Worm (Caenorhabditis elegans) whole organism, young adult: ENCODE results near the gene F01G12.18.

Source experiments
- B0261.1 ChIP-seq: sonication (generic microtip); optimal IDR thresholded peaks from 2 replicates; lab custom pipeline; 2016; ENCODE audit warnings: mild to moderate bottlenecking, missing genetic modification characterization, moderate library complexity, missing compliant biosample characterization
- D2030.7 ChIP-seq: fragments of 200-800 bp; sonication (Bioruptor generic); IDR thresholded peaks from 2 replicates; pipeline ENCODE4 v1.3.6; 2022; ENCODE audit warnings: missing genetic modification reagents, missing genetic modification characterization, missing compliant biosample characterization
- F23B12.7 ChIP-seq: sonication (generic microtip); optimal IDR thresholded peaks from 2 replicates; lab custom pipeline; 2017; ENCODE audit warnings: missing genetic modification characterization, mild to moderate bottlenecking, missing compliant biosample characterization, antibody characterized with exemption, moderate library complexity; ENCODE audit not compliant: insufficient read depth
- F37B4.10 ChIP-seq: fragments of 200-800 bp; sonication (Bioruptor generic); IDR thresholded peaks from 2 replicates; pipeline ENCODE4 v1.3.6; 2022; ENCODE audit warnings: missing genetic modification characterization, missing compliant biosample characterization
- F52B5.7 ChIP-seq: sonication (generic microtip); optimal IDR thresholded peaks from 2 replicates; lab custom pipeline; 2016; ENCODE audit warnings: mild to moderate bottlenecking, missing genetic modification characterization, missing compliant biosample characterization
- F57C9.4 ChIP-seq: sonication (generic microtip); optimal IDR thresholded peaks from 2 replicates; lab custom pipeline; 2017; ENCODE audit warnings: mild to moderate bottlenecking, missing genetic modification characterization, missing compliant biosample characterization
- Y53G8AR.9 ChIP-seq: fragments of 200-800 bp; sonication (Bioruptor generic); conservative IDR thresholded peaks from 2 replicates; pipeline ENCODE4 v1.3.6; 2022; ENCODE audit warnings: missing genetic modification reagents, missing genetic modification characterization, missing compliant biosample characterization
- Y56A3A.18 ChIP-seq: fragments of 200-800 bp; sonication (Bioruptor generic); IDR thresholded peaks from 2 replicates; pipeline ENCODE4 v1.3.6; 2022; ENCODE audit warnings: missing genetic modification reagents, missing genetic modification characterization, missing compliant biosample characterization
- Y67H2A.10 ChIP-seq: fragments of 200-800 bp; sonication (Bioruptor generic); conservative IDR thresholded peaks from 2 replicates; pipeline ENCODE4 v1.3.6; 2022; ENCODE audit warnings: missing genetic modification reagents, missing genetic modification characterization, missing compliant biosample characterization
- Y79H2A.3 ChIP-seq: fragments of 200-800 bp; sonication (Bioruptor generic); conservative IDR thresholded peaks from 2 replicates; pipeline ENCODE4 v1.3.6; 2022; ENCODE audit warnings: missing genetic modification reagents, missing genetic modification characterization, missing compliant biosample characterization
- ama-1 ChIP-seq, 3 experiments: fragments of 150-350 bp in 1 of 3; sonication (generic microtip) in 2 of 3; optimal IDR thresholded peaks; 2 replicates each; lab custom pipeline; 2014 to 2018; ENCODE audit warnings: missing biosample characterization in 2 of 3, missing genetic modification characterization in 2 of 3, missing genetic modification reagents in 2 of 3
- cebp-2 ChIP-seq: fragments of 200-800 bp; sonication (Bioruptor generic); IDR thresholded peaks from 2 replicates; pipeline ENCODE4 v1.3.6; 2022; ENCODE audit warnings: missing genetic modification characterization, missing compliant biosample characterization
- ceh-40 ChIP-seq: fragments of 200-800 bp; sonication (Bioruptor generic); IDR thresholded peaks from 2 replicates; pipeline ENCODE4 v1.3.6; 2022; ENCODE audit warnings: missing genetic modification characterization, missing compliant biosample characterization
- ceh-58 ChIP-seq: fragments of 200-800 bp; sonication (Bioruptor generic); IDR thresholded peaks from 2 replicates; pipeline ENCODE4 v1.3.6; 2022; ENCODE audit warnings: missing genetic modification characterization, missing compliant biosample characterization
- die-1 ChIP-seq: sonication (generic microtip); optimal IDR thresholded peaks from 2 replicates; lab custom pipeline; 2016; ENCODE audit warnings: missing genotype, mild to moderate bottlenecking, missing genetic modification characterization, missing compliant biosample characterization
- dox-1 ChIP-seq: fragments of 200-800 bp; sonication (Bioruptor generic); IDR thresholded peaks from 2 replicates; pipeline ENCODE4 v1.3.6; 2022; ENCODE audit warnings: missing genetic modification reagents, missing genetic modification characterization, missing compliant biosample characterization
- dpl-1 ChIP-seq: fragments of 150-350 bp; optimal IDR thresholded peaks from 2 replicates; lab custom pipeline; 2014; ENCODE audit warnings: missing biosample characterization, missing genetic modification reagents, missing genetic modification characterization
- efl-1 ChIP-seq: fragments of 150-350 bp; optimal IDR thresholded peaks from 2 replicates; lab custom pipeline; 2014; ENCODE audit warnings: missing biosample characterization, missing genetic modification reagents, missing genetic modification characterization
- egrh-3 ChIP-seq: fragments of 200-800 bp; sonication (Bioruptor generic); IDR thresholded peaks from 2 replicates; pipeline ENCODE4 v1.3.6; 2022; ENCODE audit warnings: missing genetic modification reagents, missing genetic modification characterization, missing compliant biosample characterization
- ekl-4 ChIP-seq: fragments of 200-800 bp; sonication (Bioruptor generic); IDR thresholded peaks from 2 replicates; pipeline ENCODE4 v1.3.6; 2022; ENCODE audit warnings: missing genetic modification reagents, missing genetic modification characterization, missing compliant biosample characterization
- ets-4 ChIP-seq: fragments of 200-800 bp; sonication (Bioruptor generic); optimal IDR thresholded peaks from 2 replicates; lab custom pipeline; 2018; ENCODE audit warnings: mild to moderate bottlenecking, missing genetic modification characterization, missing compliant biosample characterization
- hlh-12 ChIP-seq: sonication (generic microtip); optimal IDR thresholded peaks from 2 replicates; lab custom pipeline; 2016; ENCODE audit warnings: missing genetic modification characterization, missing compliant biosample characterization
- hmg-1.2 ChIP-seq: fragments of 200-800 bp; sonication (Bioruptor generic); IDR thresholded peaks from 2 replicates; pipeline ENCODE4 v1.3.6; 2022; ENCODE audit warnings: missing genetic modification reagents, missing genetic modification characterization, missing compliant biosample characterization
- lag-1 ChIP-seq: fragments of 200-800 bp; sonication (Bioruptor generic); IDR thresholded peaks from 2 replicates; pipeline ENCODE4 v1.3.6; 2022; ENCODE audit warnings: missing genetic modification reagents, missing genetic modification characterization, missing compliant biosample characterization
- lin-26 ChIP-seq: fragments of 200-800 bp; sonication (Bioruptor generic); IDR thresholded peaks from 2 replicates; pipeline ENCODE4 v1.3.6; 2022; ENCODE audit warnings: missing genetic modification reagents, missing genetic modification characterization, missing compliant biosample characterization
- madf-6 ChIP-seq: fragments of 200-800 bp; sonication (Bioruptor generic); IDR thresholded peaks from 2 replicates; pipeline ENCODE4 v1.3.6; 2022; ENCODE audit warnings: missing genetic modification reagents, missing genetic modification characterization, missing compliant biosample characterization
- madf-8 ChIP-seq: fragments of 200-800 bp; sonication (Bioruptor generic); conservative IDR thresholded peaks from 2 replicates; pipeline ENCODE4 v1.3.6; 2022; ENCODE audit warnings: missing genetic modification reagents, missing genetic modification characterization, missing compliant biosample characterization
- nfya-1 ChIP-seq: sonication (generic microtip); optimal IDR thresholded peaks from 2 replicates; lab custom pipeline; 2017; ENCODE audit warnings: antibody characterized with exemption, missing compliant biosample characterization, missing genetic modification characterization, borderline replicate concordance; ENCODE audit not compliant: insufficient read depth
- nhr-90 ChIP-seq: sonication (generic microtip); optimal IDR thresholded peaks from 2 replicates; lab custom pipeline; 2016; ENCODE audit warnings: missing genotype, mild to moderate bottlenecking, missing genetic modification characterization, missing compliant biosample characterization
- repo-1 ChIP-seq: sonication (generic microtip); optimal IDR thresholded peaks from 2 replicates; lab custom pipeline; 2017; ENCODE audit warnings: mild to moderate bottlenecking, missing genetic modification characterization, missing compliant biosample characterization
- rpc-1 ChIP-seq, 2 experiments: fragments of 150-350 bp in 1 of 2; sonication (generic microtip) in 1 of 2; optimal IDR thresholded peaks; 2 replicates each; lab custom pipeline; 2014 to 2018; ENCODE audit warnings: missing biosample characterization in 1 of 2, missing genetic modification characterization in 1 of 2, missing genetic modification reagents in 1 of 2, missing genotype in 1 of 2
- snpc-1.3 ChIP-seq: sonication (generic microtip); optimal IDR thresholded peaks from 2 replicates; lab custom pipeline; 2017; ENCODE audit warnings: missing genetic modification characterization, mild to moderate bottlenecking, missing compliant biosample characterization, antibody characterized with exemption, moderate library complexity, missing genotype, missing genetic modification reagents; ENCODE audit not compliant: insufficient read depth
- snpc-3.4 ChIP-seq: sonication (generic microtip); optimal IDR thresholded peaks from 2 replicates; lab custom pipeline; 2017; ENCODE audit warnings: missing genetic modification characterization, mild to moderate bottlenecking, missing compliant biosample characterization, antibody characterized with exemption, moderate library complexity, missing genotype, missing genetic modification reagents
- snpc-4 ChIP-seq, 5 experiments: fragments of 150-350 bp in 1 of 5; sonication (generic microtip) in 4 of 5; optimal IDR thresholded peaks; 2 replicates each; lab custom pipeline; 2014 to 2018; ENCODE audit warnings: missing genetic modification characterization in 5 of 5, missing biosample characterization in 3 of 5, antibody characterized with exemption in 2 of 5, mild to moderate bottlenecking in 2 of 5, missing compliant biosample characterization in 2 of 5, missing genotype in 2 of 5, moderate library complexity in 2 of 5, missing genetic modification reagents in 1 of 5
- tbp1 ChIP-seq: fragments of 200-800 bp; sonication (Bioruptor generic); optimal IDR thresholded peaks from 2 replicates; lab custom pipeline; 2018; ENCODE audit warnings: mild to moderate bottlenecking, missing genetic modification characterization, missing compliant biosample characterization
- ztf-18 ChIP-seq: sonication (generic microtip); optimal IDR thresholded peaks from 2 replicates; lab custom pipeline; 2016; ENCODE audit warnings: missing genotype, mild to moderate bottlenecking, missing genetic modification characterization, missing compliant biosample characterization
- ztf-28 ChIP-seq: fragments of 200-800 bp; sonication (Bioruptor generic); IDR thresholded peaks from 2 replicates; pipeline ENCODE4 v1.3.6; 2022; ENCODE audit warnings: missing genetic modification reagents, missing genetic modification characterization, missing compliant biosample characterization
- ztf-3 ChIP-seq: fragments of 200-800 bp; sonication (Bioruptor generic); optimal IDR thresholded peaks from 2 replicates; lab custom pipeline; 2018; ENCODE audit warnings: mild to moderate bottlenecking, missing genetic modification characterization, missing compliant biosample characterization

The F01G12.18 gene

ce11 chrX:16440949-16441348 lies 42.7 kb upstream of the F01G12.18 start:
- TF ChIP-seq ztf-28 (GFP tag; lab: Robert Waterston, UW) (no peak), cebp-2 (GFP tag; lab: Robert Waterston, UW) (no peak), ceh-58 (GFP tag; lab: Robert Waterston, UW) (no peak), nfya-1 (tag; lab: Kevin White, UChicago) (no peak), snpc-3.4 (tag; lab: Kevin White, UChicago) (peak; percentile 23), tbp1 (GFP tag; lab: Kevin White, UChicago) (peak; percentile 81), ekl-4 (GFP tag; lab: Robert Waterston, UW) (no peak), nhr-90 (tag; lab: Kevin White, UChicago) (peak; percentile 21), ceh-40 (GFP tag; lab: Robert Waterston, UW) (no peak), die-1 (tag; lab: Kevin White, UChicago) (peak; percentile 40), snpc-1.3 (tag; lab: Kevin White, UChicago) (peak; percentile 50), F52B5.7 (tag; lab: Kevin White, UChicago) (no peak), hmg-1.2 (peak; percentile 12; the same call in 1 of the 2 replicates), F37B4.10 (no peak), repo-1 (tag; lab: Kevin White, UChicago) (no peak), Y53G8AR.9 (GFP tag; lab: Robert Waterston, UW) (0 out of 2 replicates have a peak, but pooled peaks have one; percentile 46), F23B12.7 (tag; lab: Kevin White, UChicago) (no peak), B0261.1 (tag; lab: Kevin White, UChicago) (peak; percentile 62), Y67H2A.10 (no peak), dpl-1 (no peak), snpc-4 (GFP tag; optimal IDR thresholded peaks at IDR 0.05; lab: Kevin White, UChicago) (no peak), snpc-4 (tag; optimal IDR thresholded peaks at IDR 0.05; lab: Kevin White, UChicago) (peak in 1 of 4 experiments; percentile 45), ets-4 (GFP tag; lab: Kevin White, UChicago) (no peak), F57C9.4 (tag; lab: Kevin White, UChicago) (no peak), D2030.7 (GFP tag; lab: Robert Waterston, UW) (peak; percentile 38; the same call in 1 of the 2 replicates), ztf-18 (peak; percentile 9), ama-1 (optimal IDR thresholded peaks at IDR 0.05; lab: Kevin White, UChicago) (no peak), ama-1 (GFP tag; optimal IDR thresholded peaks at IDR 0.05; lab: Kevin White, UChicago) (peak in 1 of 2 experiments; percentile 11), rpc-1 (optimal IDR thresholded peaks at IDR 0.05; lab: Kevin White, UChicago) (peak; percentile 65), rpc-1 (tag; optimal IDR thresholded peaks at IDR 0.05; lab: Kevin White, UChicago) (peak; percentile 86), lin-26 (peak; percentile 62; the same call in 1 of the 2 replicates)

- TF ChIP-seq madf-6 (GFP tag; lab: Robert Waterston, UW) (no peak), hlh-12 (no peak), lag-1 (GFP tag; lab: Robert Waterston, UW) (no peak)
Measured at ce11 chrX:16432143-16432542, 33.9 kb upstream of the F01G12.18 start, which contains the start of gene F38E9.6. TSS of gene F38E9.6 (plus strand) at chrX:16432443.

DNA sequence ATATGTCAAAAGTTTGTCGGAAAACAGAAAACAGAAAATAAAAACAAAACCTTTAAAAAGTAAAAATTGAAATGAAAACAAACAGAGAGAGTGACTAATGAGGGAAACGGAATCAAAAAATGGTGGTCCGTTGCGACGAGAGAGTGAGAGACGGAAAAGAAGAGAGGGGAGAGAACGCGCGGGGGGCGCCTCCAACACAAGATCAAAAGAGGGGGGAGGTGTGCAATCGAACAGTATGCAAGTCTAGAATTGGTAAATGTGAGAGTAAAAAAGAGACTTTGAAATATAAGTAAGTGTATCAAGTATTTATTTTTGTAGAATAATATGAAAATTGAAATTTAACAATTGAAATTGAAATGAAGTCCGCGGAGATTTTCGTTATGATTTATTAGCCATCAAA lies 20.1 kb upstream of the F01G12.18 start:
- TF ChIP-seq dpl-1 (peak; percentile 28), efl-1 (GFP tag; lab: Kevin White, UChicago) (peak; percentile 75), Y56A3A.18 (no peak), madf-8 (peak; percentile 70), ztf-3 (GFP tag; lab: Kevin White, UChicago) (no peak), egrh-3 (GFP tag; lab: Robert Waterston, UW) (0 out of 2 replicates have a peak, but pooled peaks have one; percentile 19), Y79H2A.3 (GFP tag; lab: Robert Waterston, UW) (no peak), dox-1 (GFP tag; lab: Robert Waterston, UW) (no peak)
